Fruit fly (Drosophila melanogaster): ENCODE data around the gene Cnx99A.

DNA sequence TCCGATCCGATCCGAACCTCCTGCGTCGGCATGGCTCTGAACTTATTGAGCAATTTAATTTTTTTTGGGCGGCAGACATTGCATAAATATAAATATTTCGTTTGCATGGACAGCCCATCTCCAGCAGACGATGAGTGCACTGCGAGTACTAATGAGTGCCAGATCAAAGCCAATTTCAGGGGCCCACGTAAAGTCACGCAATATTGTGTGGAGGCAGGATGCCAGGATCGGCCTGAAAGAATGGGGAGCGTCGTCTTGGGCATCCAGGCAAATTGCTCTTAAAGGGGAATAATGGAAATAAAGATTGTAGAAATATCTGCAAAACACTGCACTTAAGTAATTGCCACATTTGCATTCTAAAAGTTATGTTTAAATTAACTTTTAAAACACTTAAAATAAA lies 8.3 kb downstream of the Cnx99A start:
- TF ChIP-seq vvl (GFP tag; IDR thresholded peaks at IDR 0.05) (no peak), tx (GFP tag; optimal IDR thresholded peaks at IDR 0.05) (no peak), Trl (optimal IDR thresholded peaks at IDR 0.05) (no peak), Trl (GFP tag; optimal IDR thresholded peaks at IDR 0.05) (no peak), lola (GFP tag; optimal IDR thresholded peaks at IDR 0.05) (no peak), CG10147 (GFP tag; optimal IDR thresholded peaks at IDR 0.05) (no peak), gro (GFP tag; optimal IDR thresholded peaks at IDR 0.05) (no peak), nerfin-1 (tag; optimal IDR thresholded peaks at IDR 0.05) (no peak), Spps (tag; optimal IDR thresholded peaks at IDR 0.05) (no peak), CG16863 (GFP tag; optimal IDR thresholded peaks at IDR 0.05) (no peak), Sin3A (optimal IDR thresholded peaks at IDR 0.05) (no peak)
